Worm (Caenorhabditis elegans) whole organism, L4 larva: ENCODE measurements around the gene twk-2.

Experiments used
- arid-1 ChIP-seq: fragments of 200-800 bp; sonication (Bioruptor generic); conservative IDR thresholded peaks from 2 replicates; pipeline ENCODE4 v1.3.6; 2022; ENCODE audit warnings: missing genetic modification reagents, missing genetic modification characterization, missing compliant biosample characterization
- fos-1 ChIP-seq: fragments of 150-350 bp; optimal IDR thresholded peaks from 2 replicates; lab custom pipeline; 2014; ENCODE audit warnings: missing biosample characterization, missing genetic modification characterization
- pqm-1 ChIP-seq: sonication (generic microtip); optimal IDR thresholded peaks from 2 replicates; lab custom pipeline; 2017; ENCODE audit warnings: missing biosample characterization, missing genetic modification characterization
- snpc-4 ChIP-seq: fragments of 150-350 bp; optimal IDR thresholded peaks from 2 replicates; lab custom pipeline; 2014; ENCODE audit warnings: missing biosample characterization, missing genetic modification characterization

- TF ChIP-seq snpc-4 (tag; lab: Kevin White, UChicago) (no peak), fos-1 (tag; lab: Kevin White, UChicago) (no peak), arid-1 (GFP tag; lab: Robert Waterston, UW) (no peak), pqm-1 (tag; lab: Kevin White, UChicago) (no peak)
These were observed 33.0 kb downstream of the twk-2 start, which contains the start of gene bpnt-1 for ce11 chrII:4419956-4420355.
